Fruit fly (Drosophila melanogaster): ENCODE results near the gene CG7432.

CG7432 gene

DNA sequence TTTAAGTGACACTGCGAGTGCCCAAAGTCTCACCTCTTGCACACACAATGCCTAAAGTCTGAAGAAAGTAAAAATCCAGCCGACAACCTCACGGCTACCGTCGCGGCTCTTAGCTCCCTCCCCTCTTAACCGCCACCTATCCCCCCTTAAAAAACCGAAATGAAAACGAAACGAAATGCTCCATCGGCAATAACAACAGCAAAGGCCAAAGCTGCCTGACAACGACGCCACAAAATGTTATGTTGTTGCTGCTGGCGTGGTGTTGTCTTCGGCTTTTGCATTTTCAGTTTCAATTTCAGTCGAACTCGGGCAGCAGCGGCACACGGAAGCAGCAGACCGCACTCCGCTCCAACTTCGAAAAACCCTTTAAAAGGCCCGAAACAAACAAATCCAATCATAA, at the start of gene CG7432:
TSS of gene CG7432 (plus strand) at position 295 of the 400 bp plus-strand sequence.
- TF ChIP-seq CG5204 (GFP tag; optimal IDR thresholded peaks at IDR 0.05): no peak
- TF ChIP-seq CG12768 (GFP tag; optimal IDR thresholded peaks at IDR 0.05): no peak
- TF ChIP-seq cnc (optimal IDR thresholded peaks at IDR 0.05): no peak
- no peak for TF ChIP-seq Crg-1 (GFP tag; optimal IDR thresholded peaks at IDR 0.05)
- no peak for TF ChIP-seq Hr96 (GFP tag; optimal IDR thresholded peaks at IDR 0.05)
- no peak for TF ChIP-seq pad (GFP tag; optimal IDR thresholded peaks at IDR 0.05)
- no peak for TF ChIP-seq CG1620 (GFP tag; optimal IDR thresholded peaks at IDR 0.05)
- TF ChIP-seq CG33017 (tag; optimal IDR thresholded peaks at IDR 0.05): no peak
- TF ChIP-seq tj (GFP tag; optimal IDR thresholded peaks at IDR 0.05): no peak
- no peak for TF ChIP-seq toe (GFP tag; optimal IDR thresholded peaks at IDR 0.05)
- no peak for TF ChIP-seq CG11617 (GFP tag; optimal IDR thresholded peaks at IDR 0.05)
- TF ChIP-seq CG7101 (tag; optimal IDR thresholded peaks at IDR 0.05): no peak
- no peak for TF ChIP-seq bab1 (GFP tag; optimal IDR thresholded peaks at IDR 0.05)
- no peak for TF ChIP-seq Mnt (GFP tag; optimal IDR thresholded peaks at IDR 0.05)
- TF ChIP-seq Clk (GFP tag; optimal IDR thresholded peaks at IDR 0.05): no peak
- TF ChIP-seq kay (GFP tag; ENCODE audit: borderline replicate concordance): no peak
- TF ChIP-seq CG14711 (tag; optimal IDR thresholded peaks at IDR 0.05): no peak
- TF ChIP-seq ovo (GFP tag; optimal IDR thresholded peaks at IDR 0.05): no peak
- TF ChIP-seq CG7045 (GFP tag; optimal IDR thresholded peaks at IDR 0.05): no peak

DNA sequence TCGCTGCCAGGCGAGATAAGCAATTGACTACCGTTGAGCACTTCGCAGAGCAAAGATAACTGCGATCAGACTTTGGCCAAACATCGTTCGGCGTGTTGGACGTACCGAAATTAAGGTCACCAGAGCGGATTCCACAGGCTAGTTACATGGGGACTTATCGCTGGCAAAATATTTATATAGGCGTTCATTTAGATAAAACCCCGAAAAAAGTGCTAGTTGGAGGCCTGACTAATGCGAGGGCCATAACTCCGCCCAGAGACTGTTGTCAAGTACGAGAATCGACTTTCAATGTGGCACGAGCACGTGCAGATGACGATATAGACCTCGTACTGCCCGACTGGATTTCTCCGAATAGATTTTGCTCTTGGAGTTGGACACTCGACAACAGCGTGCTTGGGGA, 44.9 kb upstream of the CG7432 start:
- TF ChIP-seq CG11617 (GFP tag; optimal IDR thresholded peaks at IDR 0.05) (no peak), Crg-1 (GFP tag; optimal IDR thresholded peaks at IDR 0.05) (no peak), kay (GFP tag; ENCODE audit: borderline replicate concordance) (no peak), Mnt (GFP tag; optimal IDR thresholded peaks at IDR 0.05) (no peak), CG7045 (GFP tag; optimal IDR thresholded peaks at IDR 0.05) (no peak), Clk (GFP tag; optimal IDR thresholded peaks at IDR 0.05) (no peak), Hr96 (GFP tag; optimal IDR thresholded peaks at IDR 0.05) (no peak)

DNA sequence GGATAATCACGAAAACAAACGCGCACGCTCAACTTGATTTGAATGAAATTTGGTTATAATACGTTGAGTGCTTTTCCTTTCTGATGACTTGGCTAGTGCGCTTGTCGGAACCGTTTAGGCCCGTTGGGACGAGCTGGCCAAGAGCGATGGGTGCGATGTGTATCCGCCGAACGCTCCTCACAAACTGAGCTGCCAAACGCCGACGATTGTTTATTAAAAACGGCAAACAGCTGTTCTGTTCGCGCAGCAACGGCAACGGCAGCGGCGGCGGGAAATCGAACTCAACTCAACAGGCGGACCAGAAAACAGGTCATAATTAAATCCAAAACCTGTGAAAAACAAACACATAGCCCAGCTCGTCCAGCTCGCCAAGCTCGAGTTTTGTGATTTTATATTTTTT, 43.9 kb upstream of the CG7432 start:
- TF ChIP-seq tj (GFP tag; optimal IDR thresholded peaks at IDR 0.05) (peak; percentile 2), kay (GFP tag; ENCODE audit: borderline replicate concordance) (no peak)

dm6 chr3R:19622005-19622404, 42.8 kb upstream of the CG7432 start:
- TF ChIP-seq pad (GFP tag; optimal IDR thresholded peaks at IDR 0.05) (peak; percentile 0), cnc (optimal IDR thresholded peaks at IDR 0.05) (no peak)

dm6 chr3R:19623606-19624005, 41.2 kb upstream of the CG7432 start:
- TF ChIP-seq cic (GFP tag; optimal IDR thresholded peaks at IDR 0.05) (no peak), ovo (GFP tag; optimal IDR thresholded peaks at IDR 0.05) (no peak), CG7101 (tag; optimal IDR thresholded peaks at IDR 0.05) (peak; percentile 33), cnc (optimal IDR thresholded peaks at IDR 0.05) (no peak), toe (GFP tag; optimal IDR thresholded peaks at IDR 0.05) (peak; percentile 22), CG5204 (GFP tag; optimal IDR thresholded peaks at IDR 0.05) (peak; percentile 52), CG14711 (tag; optimal IDR thresholded peaks at IDR 0.05) (peak; percentile 19), CG11617 (GFP tag; optimal IDR thresholded peaks at IDR 0.05) (peak; percentile 4), Crg-1 (GFP tag; optimal IDR thresholded peaks at IDR 0.05) (no peak), CG1620 (GFP tag; optimal IDR thresholded peaks at IDR 0.05) (no peak), CG7045 (GFP tag; optimal IDR thresholded peaks at IDR 0.05) (peak; percentile 31), Clk (GFP tag; optimal IDR thresholded peaks at IDR 0.05) (no peak), CG12768 (GFP tag; optimal IDR thresholded peaks at IDR 0.05) (no peak), kay (GFP tag; ENCODE audit: borderline replicate concordance) (no peak), pad (GFP tag; optimal IDR thresholded peaks at IDR 0.05) (peak; percentile 65), tj (GFP tag; optimal IDR thresholded peaks at IDR 0.05) (peak; percentile 37), CG33017 (tag; optimal IDR thresholded peaks at IDR 0.05) (peak; percentile 6), Hr96 (GFP tag; optimal IDR thresholded peaks at IDR 0.05) (peak; percentile 41), Mnt (GFP tag; optimal IDR thresholded peaks at IDR 0.05) (no peak), bab1 (GFP tag; optimal IDR thresholded peaks at IDR 0.05) (peak; percentile 52)

- no peak for TF ChIP-seq Hr96 (GFP tag; optimal IDR thresholded peaks at IDR 0.05)
- TF ChIP-seq kay (GFP tag; ENCODE audit: borderline replicate concordance): peak; percentile 75
- TF ChIP-seq cnc (optimal IDR thresholded peaks at IDR 0.05): no peak
- TF ChIP-seq tj (GFP tag; optimal IDR thresholded peaks at IDR 0.05): peak; percentile 76
These were observed 40.3 kb upstream of the CG7432 start for dm6 chr3R:19624482-19624881.

DNA sequence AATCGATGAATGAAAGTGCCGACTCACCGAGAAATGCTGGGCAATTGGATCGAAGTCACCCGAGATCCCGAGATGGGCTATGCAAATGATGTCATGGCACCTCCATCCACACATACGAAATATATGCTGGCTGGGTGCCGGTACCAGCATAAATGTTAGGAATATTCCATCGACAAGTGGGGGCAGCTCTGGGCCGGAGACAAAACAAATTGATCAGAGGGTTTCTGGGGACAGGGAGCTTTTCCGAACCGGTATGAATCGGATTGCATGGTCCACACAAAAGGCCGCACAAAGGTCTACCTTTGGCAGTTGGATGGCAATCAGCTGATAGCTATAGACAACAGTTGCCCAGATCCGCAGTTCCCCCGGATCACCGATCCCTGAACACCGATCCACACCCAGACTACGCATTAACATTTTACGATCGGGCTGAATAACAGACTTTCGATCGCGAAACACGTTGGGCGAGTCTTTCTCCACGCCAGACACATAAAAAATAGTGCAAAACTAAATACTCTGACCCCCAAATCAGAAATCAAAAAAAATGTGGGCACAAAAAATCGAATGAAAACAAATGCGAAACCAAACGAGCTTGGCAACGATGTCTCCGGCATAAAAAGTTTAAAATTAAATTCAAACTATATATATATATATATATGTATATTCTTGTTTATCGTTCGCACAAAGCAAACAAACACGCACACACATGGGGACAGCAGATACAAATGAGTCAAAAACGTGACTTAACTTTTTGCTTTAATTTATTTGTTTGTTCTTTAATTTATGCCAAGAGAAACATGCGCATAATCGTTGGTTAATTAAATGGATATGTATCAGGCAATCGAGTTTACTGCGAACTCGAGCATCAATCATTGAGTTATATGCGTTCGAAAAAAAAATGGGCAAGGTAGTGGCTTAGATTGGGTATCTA, 39.2 kb upstream of the CG7432 start:
- TF ChIP-seq bab1 (GFP tag; optimal IDR thresholded peaks at IDR 0.05) (no peak), CG7045 (GFP tag; optimal IDR thresholded peaks at IDR 0.05) (no peak)

All from whole organism, adult.